Worm (Caenorhabditis elegans) whole organism, young adult: ENCODE data around the gene K08D8.11.

Source experiments
- B0261.1 ChIP-seq: sonication (generic microtip); optimal IDR thresholded peaks from 2 replicates; lab custom pipeline; 2016; ENCODE audit warnings: mild to moderate bottlenecking, missing genetic modification characterization, moderate library complexity, missing compliant biosample characterization
- C17E4.6 ChIP-seq: fragments of 200-800 bp; sonication (Bioruptor generic); IDR thresholded peaks from 2 replicates; pipeline ENCODE4 v1.3.6; 2022; ENCODE audit warnings: missing genetic modification reagents, missing genetic modification characterization, missing compliant biosample characterization
- F22D6.2 ChIP-seq: sonication (generic microtip); optimal IDR thresholded peaks from 2 replicates; lab custom pipeline; 2016; ENCODE audit warnings: mild to moderate bottlenecking, missing genetic modification characterization, missing compliant biosample characterization
- Y95B8A.8 ChIP-seq: fragments of 200-800 bp; sonication (Bioruptor generic); IDR thresholded peaks from 2 replicates; pipeline ENCODE4 v1.3.6; 2022; ENCODE audit warnings: missing genetic modification reagents, missing genetic modification characterization, missing compliant biosample characterization
- ceh-27 ChIP-seq: fragments of 200-800 bp; sonication (Bioruptor generic); optimal IDR thresholded peaks from 2 replicates; lab custom pipeline; 2018; ENCODE audit warnings: mild to moderate bottlenecking, missing genetic modification characterization, moderate library complexity, missing compliant biosample characterization
- die-1 ChIP-seq: sonication (generic microtip); optimal IDR thresholded peaks from 2 replicates; lab custom pipeline; 2016; ENCODE audit warnings: missing genotype, mild to moderate bottlenecking, missing genetic modification characterization, missing compliant biosample characterization
- dpl-1 ChIP-seq: fragments of 150-350 bp; optimal IDR thresholded peaks from 2 replicates; lab custom pipeline; 2014; ENCODE audit warnings: missing biosample characterization, missing genetic modification reagents, missing genetic modification characterization
- let-526 ChIP-seq: fragments of 200-800 bp; sonication (Bioruptor generic); IDR thresholded peaks from 2 replicates; pipeline ENCODE4 v1.3.6; 2022; ENCODE audit warnings: missing genetic modification reagents, missing genetic modification characterization, missing compliant biosample characterization
- let-607 ChIP-seq, 2 experiments: fragments of 200-800 bp in 1 of 2; sonication (Bioruptor generic) in 1 of 2; sonication (generic microtip) in 1 of 2; optimal IDR thresholded peaks; 2 replicates each; lab custom pipeline; 2016 to 2018; ENCODE audit warnings: mild to moderate bottlenecking in 2 of 2, missing compliant biosample characterization in 2 of 2, missing genetic modification characterization in 2 of 2, moderate library complexity in 2 of 2, missing genotype in 1 of 2
- xnd-1 ChIP-seq: sonication (generic microtip); optimal IDR thresholded peaks from 2 replicates; lab custom pipeline; 2016; ENCODE audit warnings: missing genotype, missing genetic modification reagents, missing genetic modification characterization, missing compliant biosample characterization

ce11 chrIV:12896371-12896882 is 1.3 kb downstream of the K08D8.11 start, which contains the start of gene K08D8.7:
- TF ChIP-seq F22D6.2 (tag; lab: Kevin White, UChicago): no peak
- TF ChIP-seq die-1 (tag; lab: Kevin White, UChicago): no peak
- no peak for TF ChIP-seq B0261.1
- TF ChIP-seq let-526 (GFP tag; lab: Robert Waterston, UW): no peak
- TF ChIP-seq ceh-27: no peak
- TF ChIP-seq C17E4.6 (GFP tag; lab: Robert Waterston, UW): no peak
- no peak for TF ChIP-seq Y95B8A.8 (GFP tag; lab: Robert Waterston, UW)
- TF ChIP-seq dpl-1: no peak
- TF ChIP-seq let-607 (tag; optimal IDR thresholded peaks at IDR 0.05; lab: Kevin White, UChicago): no peak
- TF ChIP-seq xnd-1 (tag; lab: Kevin White, UChicago): no peak
